Worm (Caenorhabditis elegans) whole organism, L3 larva: ENCODE measurements around the gene fbxb-91.
"Not testable (repeated sequence)": the region's sequence is repeated elsewhere in the genome, so short reads cannot be mapped to it uniquely, and the experiment has no call there.

Experiments used
- ZK546.5 ChIP-seq: sonication (generic microtip); optimal IDR thresholded peaks from 2 replicates; lab custom pipeline; 2017; ENCODE audit warnings: missing biosample characterization, missing genetic modification characterization
- ama-1 ChIP-seq: fragments of 150-350 bp; optimal IDR thresholded peaks from 2 replicates; lab custom pipeline; 2018
- ceh-16 ChIP-seq: sonication (generic microtip); optimal IDR thresholded peaks from 2 replicates; lab custom pipeline; 2017; ENCODE audit warnings: missing biosample characterization, missing genetic modification characterization
- ceh-28 ChIP-seq: fragments of 150-350 bp; optimal IDR thresholded peaks from 2 replicates; lab custom pipeline; 2014; ENCODE audit warnings: missing biosample characterization, missing genetic modification reagents, missing genetic modification characterization
- ceh-82 ChIP-seq: fragments of 150-350 bp; optimal IDR thresholded peaks from 2 replicates; lab custom pipeline; 2014; ENCODE audit warnings: missing biosample characterization, missing genetic modification characterization
- ceh-9 ChIP-seq: sonication (generic microtip); optimal IDR thresholded peaks from 2 replicates; lab custom pipeline; 2018; ENCODE audit warnings: missing biosample characterization, missing genetic modification characterization
- daf-12 ChIP-seq: fragments of 150-350 bp; optimal IDR thresholded peaks from 2 replicates; lab custom pipeline; 2014; ENCODE audit warnings: missing biosample characterization, missing genetic modification reagents, missing genetic modification characterization
- egl-5 ChIP-seq: fragments of 150-350 bp; optimal IDR thresholded peaks from 2 replicates; lab custom pipeline; 2017; ENCODE audit warnings: missing biosample characterization, missing genetic modification reagents, missing genetic modification characterization, inconsistent platforms
- elt-1 ChIP-seq: fragments of 150-350 bp; optimal IDR thresholded peaks from 2 replicates; lab custom pipeline; 2014; ENCODE audit warnings: missing biosample characterization, missing genetic modification characterization
- elt-2 ChIP-seq: sonication (generic microtip); optimal IDR thresholded peaks from 2 replicates; lab custom pipeline; 2016; ENCODE audit warnings: missing genetic modification reagents, mild to moderate bottlenecking, missing genetic modification characterization, missing compliant biosample characterization
- eor-1 ChIP-seq, 2 experiments: fragments of 150-350 bp; optimal IDR thresholded peaks; 2 replicates each; lab custom pipeline; 2014 to 2018; ENCODE audit warnings: missing biosample characterization in 2 of 2, missing genetic modification characterization in 2 of 2
- fkh-10 ChIP-seq: sonication (generic microtip); optimal IDR thresholded peaks from 2 replicates; lab custom pipeline; 2017; ENCODE audit warnings: missing biosample characterization, missing genetic modification reagents, missing genetic modification characterization
- fkh-2 ChIP-seq: fragments of 150-350 bp; optimal IDR thresholded peaks from 2 replicates; lab custom pipeline; 2014; ENCODE audit warnings: missing biosample characterization, missing genetic modification reagents, missing genetic modification characterization
- fos-1 ChIP-seq: fragments of 150-350 bp; optimal IDR thresholded peaks from 2 replicates; lab custom pipeline; 2014; ENCODE audit warnings: missing biosample characterization, missing genetic modification characterization
- hmg-11 ChIP-seq: sonication (generic microtip); optimal IDR thresholded peaks from 2 replicates; lab custom pipeline; 2016; ENCODE audit warnings: missing genetic modification characterization, missing compliant biosample characterization
- jun-1 ChIP-seq: fragments of 150-350 bp; optimal IDR thresholded peaks from 2 replicates; lab custom pipeline; 2014; ENCODE audit warnings: missing biosample characterization, missing genetic modification reagents, missing genetic modification characterization
- lin-15B ChIP-seq: fragments of 150-350 bp; optimal IDR thresholded peaks from 2 replicates; lab custom pipeline; 2014; ENCODE audit warnings: missing biosample characterization, missing genetic modification characterization
- lsy-12 ChIP-seq: sonication (generic microtip); optimal IDR thresholded peaks from 2 replicates; lab custom pipeline; 2016; ENCODE audit warnings: mild to moderate bottlenecking, missing genetic modification characterization, missing compliant biosample characterization
- mdl-1 ChIP-seq: fragments of 150-350 bp; optimal IDR thresholded peaks from 2 replicates; lab custom pipeline; 2014; ENCODE audit warnings: missing biosample characterization, missing genetic modification characterization
- nfya-1 ChIP-seq: sonication (generic microtip); optimal IDR thresholded peaks from 2 replicates; lab custom pipeline; 2017; ENCODE audit warnings: missing genetic modification characterization, mild to moderate bottlenecking, missing compliant biosample characterization, antibody characterized with exemption, moderate library complexity; ENCODE audit not compliant: insufficient read depth
- nhr-11 ChIP-seq: fragments of 150-350 bp; optimal IDR thresholded peaks from 2 replicates; lab custom pipeline; 2014; ENCODE audit warnings: missing biosample characterization, missing genetic modification characterization
- nhr-23 ChIP-seq: fragments of 150-350 bp; optimal IDR thresholded peaks from 2 replicates; lab custom pipeline; 2014; ENCODE audit warnings: missing biosample characterization, missing genetic modification reagents, missing genetic modification characterization
- nhr-237 ChIP-seq: fragments of 150-350 bp; optimal IDR thresholded peaks from 2 replicates; lab custom pipeline; 2014; ENCODE audit warnings: missing biosample characterization, missing genetic modification characterization
- nhr-25 ChIP-seq: sonication (generic microtip); optimal IDR thresholded peaks from 2 replicates; lab custom pipeline; 2017; ENCODE audit warnings: missing biosample characterization, missing genetic modification characterization
- nhr-28 ChIP-seq: fragments of 150-350 bp; optimal IDR thresholded peaks from 2 replicates; lab custom pipeline; 2014; ENCODE audit warnings: missing biosample characterization, missing genetic modification characterization
- nhr-67 ChIP-seq: fragments of 150-350 bp; optimal IDR thresholded peaks from 2 replicates; lab custom pipeline; 2014; ENCODE audit warnings: missing biosample characterization, missing genetic modification characterization
- nhr-76 ChIP-seq: fragments of 150-350 bp; sonication (generic microtip); optimal IDR thresholded peaks from 5 replicates; lab custom pipeline; 2014; ENCODE audit warnings: missing biosample characterization, missing genetic modification characterization
- nhr-77 ChIP-seq: fragments of 150-350 bp; optimal IDR thresholded peaks from 2 replicates; lab custom pipeline; 2014; ENCODE audit warnings: missing biosample characterization, missing genetic modification characterization
- pha-4 ChIP-seq: fragments of 150-350 bp; optimal IDR thresholded peaks from 2 replicates; lab custom pipeline; 2014; ENCODE audit warnings: missing biosample characterization, missing genetic modification reagents, missing genetic modification characterization
- unc-39 ChIP-seq: sonication (generic microtip); optimal IDR thresholded peaks from 4 replicates; lab custom pipeline; 2017; ENCODE audit warnings: missing biosample characterization, missing genetic modification characterization
- unc-62 ChIP-seq: fragments of 150-350 bp; sonication (generic microtip); optimal IDR thresholded peaks from 4 replicates; lab custom pipeline; 2014; ENCODE audit warnings: missing biosample characterization, missing genetic modification reagents, missing genetic modification characterization
- zag-1 ChIP-seq: fragments of 150-350 bp; optimal IDR thresholded peaks from 2 replicates; lab custom pipeline; 2014; ENCODE audit warnings: missing biosample characterization, missing genetic modification characterization
- ztf-11 ChIP-seq: fragments of 150-350 bp; optimal IDR thresholded peaks from 2 replicates; lab custom pipeline; 2014; ENCODE audit warnings: missing biosample characterization, missing genetic modification characterization
- ztf-4 ChIP-seq: fragments of 150-350 bp; optimal IDR thresholded peaks from 2 replicates; lab custom pipeline; 2014; ENCODE audit warnings: missing biosample characterization, missing genetic modification characterization

fbxb-91 gene

ce11 chrII:3764486-3764885, 13.9 kb upstream of the fbxb-91 start, which contains the start of gene srx-112:
srx-112 (minus strand) TSS chrII:3764586.
- TF ChIP-seq ztf-4 (tag; lab: Kevin White, UChicago), result no peak
- no peak for TF ChIP-seq ceh-16
- no peak for TF ChIP-seq nhr-25
- TF ChIP-seq ceh-28 (tag; lab: Kevin White, UChicago), result no peak
- no peak for TF ChIP-seq fos-1 (tag; lab: Kevin White, UChicago)
- TF ChIP-seq nhr-76 (tag; lab: Kevin White, UChicago), result no peak
- no peak for TF ChIP-seq fkh-2 (tag; lab: Kevin White, UChicago)
- TF ChIP-seq jun-1, result no peak
- no peak for TF ChIP-seq pha-4 (tag; lab: Kevin White, UChicago)
- TF ChIP-seq nhr-23 (tag; lab: Kevin White, UChicago), result no peak
- TF ChIP-seq nfya-1 (tag; lab: Kevin White, UChicago), result no peak
- TF ChIP-seq nhr-237, result no peak
- TF ChIP-seq lin-15B (tag; lab: Kevin White, UChicago), result no peak
- TF ChIP-seq lsy-12 (tag; lab: Kevin White, UChicago), result no peak
- TF ChIP-seq ZK546.5, result no peak
- no peak for TF ChIP-seq ztf-11 (tag; lab: Kevin White, UChicago)

DNA sequence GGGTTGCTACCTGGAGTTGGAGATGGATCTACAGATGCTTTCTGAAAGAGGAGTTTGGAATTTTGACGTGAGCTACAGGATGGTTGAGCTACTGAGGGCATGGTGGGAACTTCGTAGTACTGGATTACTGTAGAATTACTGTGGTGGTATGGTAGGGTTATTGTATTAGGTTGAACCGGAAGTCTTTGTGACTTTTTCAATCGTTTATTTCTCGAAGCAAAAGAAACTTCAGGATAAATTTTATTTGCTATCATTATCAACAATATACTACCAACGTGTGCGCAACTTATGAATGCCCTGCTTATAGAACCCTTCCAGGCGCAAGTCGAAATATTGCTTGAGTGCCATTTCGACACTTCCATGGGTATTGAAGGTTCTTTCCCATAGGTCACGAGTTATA, 11.0 kb upstream of the fbxb-91 start, which contains the start of gene T24E12.6:
Gene T24E12.6 (minus strand): TSS at position 101 of the 400 bp plus-strand sequence.
- TF ChIP-seq ama-1 (lab: Kevin White, UChicago); ztf-4 (tag; lab: Kevin White, UChicago); elt-2 (tag; lab: Kevin White, UChicago): not testable (repeated sequence)

- no peak for TF ChIP-seq egl-5 (tag; lab: Kevin White, UChicago)
- TF ChIP-seq fkh-10 (GFP tag; lab: Kevin White, UChicago), result no peak
- TF ChIP-seq ztf-4 (tag; lab: Kevin White, UChicago), result no peak
- TF ChIP-seq nhr-28, result no peak
- no peak for TF ChIP-seq fkh-2 (tag; lab: Kevin White, UChicago)
- TF ChIP-seq eor-1 (tag; optimal IDR thresholded peaks at IDR 0.05; lab: Kevin White, UChicago), result no peak
- no peak for TF ChIP-seq nhr-67 (tag; lab: Kevin White, UChicago)
- no peak for TF ChIP-seq nhr-77 (tag; lab: Kevin White, UChicago)
- TF ChIP-seq ZK546.5, result no peak
- no peak for TF ChIP-seq unc-62
- TF ChIP-seq hmg-11 (tag; lab: Kevin White, UChicago), result no peak
- TF ChIP-seq daf-12 (tag; lab: Kevin White, UChicago), result no peak
- no peak for TF ChIP-seq ceh-82 (tag; lab: Kevin White, UChicago)
- TF ChIP-seq ama-1 (lab: Kevin White, UChicago), result no peak
Observed at ce11 chrII:3759010-3759409, 8.4 kb upstream of the fbxb-91 start, which contains the start of gene T24E12.12. T24E12.12 (plus strand) TSS chrII:3759290.

- TF ChIP-seq ceh-9 (tag; lab: Kevin White, UChicago) (no peak), daf-12 (tag; lab: Kevin White, UChicago) (no peak), nfya-1 (tag; lab: Kevin White, UChicago) (no peak), elt-1 (tag; lab: Kevin White, UChicago) (no peak), fkh-2 (tag; lab: Kevin White, UChicago) (no peak), nhr-11 (tag; lab: Kevin White, UChicago) (no peak), nhr-23 (tag; lab: Kevin White, UChicago) (no peak), fos-1 (tag; lab: Kevin White, UChicago) (no peak), hmg-11 (tag; lab: Kevin White, UChicago) (no peak), ceh-28 (tag; lab: Kevin White, UChicago) (no peak), mdl-1 (tag; lab: Kevin White, UChicago) (no peak), eor-1 (tag; optimal IDR thresholded peaks at IDR 0.05; lab: Kevin White, UChicago) (no peak), zag-1 (tag; lab: Kevin White, UChicago) (no peak), fkh-10 (GFP tag; lab: Kevin White, UChicago) (no peak)
Observed at ce11 chrII:3757499-3757898, 6.9 kb upstream of the fbxb-91 start, which contains the start of gene srx-111. srx-111 (plus strand) TSS chrII:3757799.

ce11 chrII:3753598-3753997, 3.0 kb upstream of the fbxb-91 start, which contains the start of gene rcd-1:
rcd-1 (plus strand) TSS chrII:3753898.
- no peak for TF ChIP-seq eor-1 (tag; optimal IDR thresholded peaks at IDR 0.05; lab: Kevin White, UChicago)
- no peak for TF ChIP-seq unc-39
